Worm (Caenorhabditis elegans) whole organism, L3 larva: ENCODE data around the gene R04F11.2.

Source experiments
- ZK546.5 ChIP-seq: sonication (generic microtip); optimal IDR thresholded peaks from 2 replicates; lab custom pipeline; 2017; ENCODE audit warnings: missing biosample characterization, missing genetic modification characterization
- aly-2 ChIP-seq: fragments of 150-350 bp; optimal IDR thresholded peaks from 2 replicates; lab custom pipeline; 2014; ENCODE audit warnings: missing biosample characterization, missing genetic modification characterization
- ama-1 ChIP-seq: fragments of 150-350 bp; optimal IDR thresholded peaks from 2 replicates; lab custom pipeline; 2018
- ceh-16 ChIP-seq: sonication (generic microtip); optimal IDR thresholded peaks from 2 replicates; lab custom pipeline; 2017; ENCODE audit warnings: missing biosample characterization, missing genetic modification characterization
- ceh-82 ChIP-seq: fragments of 150-350 bp; optimal IDR thresholded peaks from 2 replicates; lab custom pipeline; 2014; ENCODE audit warnings: missing biosample characterization, missing genetic modification characterization
- elt-1 ChIP-seq: fragments of 150-350 bp; optimal IDR thresholded peaks from 2 replicates; lab custom pipeline; 2014; ENCODE audit warnings: missing biosample characterization, missing genetic modification characterization
- elt-2 ChIP-seq: sonication (generic microtip); optimal IDR thresholded peaks from 2 replicates; lab custom pipeline; 2016; ENCODE audit warnings: missing genetic modification reagents, mild to moderate bottlenecking, missing genetic modification characterization, missing compliant biosample characterization
- elt-3 ChIP-seq, 3 experiments: fragments of 150-350 bp in 1 of 3; sonication (generic microtip) in 2 of 3; optimal IDR thresholded peaks; 2 replicates in 2 of 3; 4 replicates in 1 of 3; lab custom pipeline; 2014 to 2017; ENCODE audit warnings: missing biosample characterization in 3 of 3, missing genetic modification characterization in 3 of 3
- eor-1 ChIP-seq, 2 experiments: fragments of 150-350 bp; optimal IDR thresholded peaks; 2 replicates each; lab custom pipeline; 2014 to 2018; ENCODE audit warnings: missing biosample characterization in 2 of 2, missing genetic modification characterization in 2 of 2
- fkh-2 ChIP-seq: fragments of 150-350 bp; optimal IDR thresholded peaks from 2 replicates; lab custom pipeline; 2014; ENCODE audit warnings: missing biosample characterization, missing genetic modification reagents, missing genetic modification characterization
- jun-1 ChIP-seq: fragments of 150-350 bp; optimal IDR thresholded peaks from 2 replicates; lab custom pipeline; 2014; ENCODE audit warnings: missing biosample characterization, missing genetic modification reagents, missing genetic modification characterization
- lsy-12 ChIP-seq: sonication (generic microtip); optimal IDR thresholded peaks from 2 replicates; lab custom pipeline; 2016; ENCODE audit warnings: mild to moderate bottlenecking, missing genetic modification characterization, missing compliant biosample characterization
- mdl-1 ChIP-seq: fragments of 150-350 bp; optimal IDR thresholded peaks from 2 replicates; lab custom pipeline; 2014; ENCODE audit warnings: missing biosample characterization, missing genetic modification characterization
- nhr-12 ChIP-seq: fragments of 150-350 bp; optimal IDR thresholded peaks from 2 replicates; lab custom pipeline; 2014; ENCODE audit warnings: missing biosample characterization, missing genetic modification characterization
- nhr-23 ChIP-seq: fragments of 150-350 bp; optimal IDR thresholded peaks from 2 replicates; lab custom pipeline; 2014; ENCODE audit warnings: missing biosample characterization, missing genetic modification reagents, missing genetic modification characterization
- nhr-237 ChIP-seq: fragments of 150-350 bp; optimal IDR thresholded peaks from 2 replicates; lab custom pipeline; 2014; ENCODE audit warnings: missing biosample characterization, missing genetic modification characterization
- nhr-25 ChIP-seq: sonication (generic microtip); optimal IDR thresholded peaks from 2 replicates; lab custom pipeline; 2017; ENCODE audit warnings: missing biosample characterization, missing genetic modification characterization
- nhr-43 ChIP-seq: sonication (generic microtip); optimal IDR thresholded peaks from 2 replicates; lab custom pipeline; 2016; ENCODE audit warnings: mild to moderate bottlenecking, missing genetic modification characterization, missing compliant biosample characterization; ENCODE audit not compliant: poor library complexity, severe bottlenecking
- nhr-67 ChIP-seq: fragments of 150-350 bp; optimal IDR thresholded peaks from 2 replicates; lab custom pipeline; 2014; ENCODE audit warnings: missing biosample characterization, missing genetic modification characterization
- nhr-76 ChIP-seq: fragments of 150-350 bp; sonication (generic microtip); optimal IDR thresholded peaks from 5 replicates; lab custom pipeline; 2014; ENCODE audit warnings: missing biosample characterization, missing genetic modification characterization
- pha-4 ChIP-seq: fragments of 150-350 bp; optimal IDR thresholded peaks from 2 replicates; lab custom pipeline; 2014; ENCODE audit warnings: missing biosample characterization, missing genetic modification reagents, missing genetic modification characterization
- pqm-1 ChIP-seq: fragments of 150-350 bp; optimal IDR thresholded peaks from 2 replicates; lab custom pipeline; 2017; ENCODE audit warnings: missing biosample characterization, missing genetic modification characterization, inconsistent platforms
- sea-2 ChIP-seq: fragments of 150-350 bp; sonication (generic microtip); optimal IDR thresholded peaks from 4 replicates; lab custom pipeline; 2014; ENCODE audit warnings: missing biosample characterization, missing genetic modification reagents, missing genetic modification characterization
- skn-1 ChIP-seq: fragments of 150-350 bp; optimal IDR thresholded peaks from 2 replicates; lab custom pipeline; 2014; ENCODE audit warnings: missing biosample characterization, missing genetic modification characterization
- tbx-2 ChIP-seq: sonication (generic microtip); optimal IDR thresholded peaks from 2 replicates; lab custom pipeline; 2016; ENCODE audit warnings: mild to moderate bottlenecking, missing genetic modification characterization, missing compliant biosample characterization
- zag-1 ChIP-seq: fragments of 150-350 bp; optimal IDR thresholded peaks from 2 replicates; lab custom pipeline; 2014; ENCODE audit warnings: missing biosample characterization, missing genetic modification characterization
- ztf-4 ChIP-seq: fragments of 150-350 bp; optimal IDR thresholded peaks from 2 replicates; lab custom pipeline; 2014; ENCODE audit warnings: missing biosample characterization, missing genetic modification characterization

R04F11.2 gene

DNA sequence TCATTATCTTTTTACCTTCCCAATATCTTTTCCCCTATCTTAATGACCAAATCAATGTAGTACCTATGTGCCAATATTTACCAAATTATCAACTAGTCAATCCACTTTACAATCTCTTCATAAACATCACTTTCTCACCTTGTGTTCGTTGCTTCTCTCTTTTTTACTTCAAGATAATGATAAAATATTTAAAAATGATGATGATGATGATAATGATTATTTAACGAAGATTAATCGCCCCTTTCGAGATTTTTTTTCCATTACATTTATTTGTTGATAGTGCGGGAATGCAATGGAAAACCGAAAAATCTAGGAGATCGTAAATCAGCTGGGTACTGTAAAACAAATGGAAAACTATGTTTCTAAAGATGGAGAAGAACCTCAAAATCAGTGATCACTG is 24.1 kb upstream of the R04F11.2 start:
- TF ChIP-seq ceh-82 (tag; lab: Kevin White, UChicago) (no peak), nhr-25 (peak; percentile 4), ZK546.5 (tag; lab: Kevin White, UChicago) (no peak), elt-3 (tag; optimal IDR thresholded peaks at IDR 0.05; lab: Kevin White, UChicago) (peak in 2 of 3 experiments; percentile 23 to 49)

DNA sequence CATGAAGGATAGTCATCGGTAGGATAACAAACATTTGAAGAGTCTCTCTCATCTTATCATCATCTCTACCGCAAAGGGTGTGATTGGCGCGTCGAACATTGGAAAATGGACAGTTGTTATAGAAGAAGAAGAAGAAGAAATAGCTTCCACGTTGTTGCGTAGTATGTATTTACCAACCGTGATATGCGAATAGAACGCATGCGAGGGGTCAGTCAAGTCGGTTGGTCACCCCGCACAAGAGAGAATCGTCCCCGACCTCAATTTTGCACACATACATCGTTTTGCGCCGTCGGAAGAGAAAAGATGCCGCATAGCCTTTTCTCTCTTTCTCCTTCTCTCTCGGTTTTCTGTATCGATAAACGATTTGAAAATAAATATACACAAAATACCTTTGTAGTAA is 23.2 kb upstream of the R04F11.2 start:
- TF ChIP-seq elt-2 (tag; lab: Kevin White, UChicago) = no peak
- no peak for TF ChIP-seq nhr-76 (tag; lab: Kevin White, UChicago)
- peak; percentile 80 for TF ChIP-seq nhr-23 (tag; lab: Kevin White, UChicago)
- no peak for TF ChIP-seq fkh-2
- TF ChIP-seq nhr-43 (tag; lab: Kevin White, UChicago) = peak; percentile 2
- TF ChIP-seq nhr-25 = no peak
- TF ChIP-seq, all 47 proteins: peak for 2

DNA sequence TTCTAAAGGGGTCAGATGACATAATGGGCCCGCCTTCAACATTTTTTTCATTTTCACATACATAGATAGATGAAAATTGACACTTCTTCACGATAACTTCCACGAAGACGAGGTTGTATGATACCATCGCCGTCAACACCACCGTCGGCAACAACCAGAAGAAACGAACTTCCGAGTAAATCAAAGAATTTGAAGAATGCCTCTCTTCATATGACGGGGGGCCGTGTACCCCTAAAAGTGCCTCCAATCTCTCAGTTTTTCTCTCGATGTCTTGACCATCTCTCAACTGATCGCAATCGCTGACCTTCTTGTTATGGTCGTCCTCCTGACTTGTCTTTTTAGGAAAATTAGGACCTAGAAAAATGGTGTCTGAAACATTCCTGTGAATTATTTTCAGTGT is 22.7 kb upstream of the R04F11.2 start:
- TF ChIP-seq elt-1 (tag; lab: Kevin White, UChicago) (peak; percentile 28), jun-1 (tag; lab: Kevin White, UChicago) (no peak), pqm-1 (tag; lab: Kevin White, UChicago) (no peak), aly-2 (tag; lab: Kevin White, UChicago) (no peak)

DNA sequence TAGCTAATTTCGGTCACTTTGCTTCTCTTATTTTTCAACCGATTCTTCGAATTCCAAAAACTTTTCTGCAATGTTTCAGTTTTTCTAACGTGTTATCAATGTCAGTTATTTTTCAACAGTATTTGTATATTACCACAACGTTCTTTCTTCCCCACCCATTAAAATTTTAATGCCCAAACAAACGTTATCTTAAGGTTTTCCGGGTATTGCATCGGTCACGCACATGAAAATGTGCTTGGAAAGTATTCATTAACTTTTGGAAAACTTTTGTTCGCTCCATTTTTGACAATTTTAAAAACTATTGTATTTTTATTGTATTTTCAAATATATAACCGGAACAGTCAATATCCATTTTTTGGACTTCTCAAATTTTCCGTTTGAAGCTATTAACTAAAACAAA is 22.1 kb upstream of the R04F11.2 start:
- TF ChIP-seq pqm-1 (tag; lab: Kevin White, UChicago) = peak; percentile 27
- peak; percentile 43 for TF ChIP-seq elt-2 (tag; lab: Kevin White, UChicago)
- no peak for TF ChIP-seq ztf-4
- TF ChIP-seq, all 47 proteins: peak for 2

DNA sequence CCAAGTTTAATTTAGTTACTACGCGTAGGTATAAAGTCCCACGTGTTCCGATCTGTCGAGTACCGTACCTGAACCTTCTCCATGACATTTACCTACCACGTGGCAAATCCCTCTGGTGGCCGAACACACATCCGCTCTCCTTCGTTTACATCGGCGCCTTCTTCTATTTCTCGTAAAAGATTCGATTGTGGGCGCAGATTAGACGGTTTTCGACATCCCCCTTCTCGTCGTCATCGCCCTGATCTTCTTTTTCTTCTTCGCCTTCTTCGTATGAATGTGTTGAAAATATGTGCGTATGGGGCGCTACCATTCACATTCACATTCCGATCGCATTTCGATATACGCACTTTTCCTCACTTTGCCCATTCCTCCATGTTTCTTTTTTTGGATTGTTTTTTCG is 21.4 kb upstream of the R04F11.2 start:
- TF ChIP-seq nhr-12 (tag; lab: Kevin White, UChicago) (no peak), lsy-12 (no peak), eor-1 (tag; optimal IDR thresholded peaks at IDR 0.05; lab: Kevin White, UChicago) (no peak), skn-1 (tag; lab: Kevin White, UChicago) (no peak), nhr-43 (tag; lab: Kevin White, UChicago) (peak; percentile 6), nhr-23 (tag; lab: Kevin White, UChicago) (peak; percentile 5), jun-1 (tag; lab: Kevin White, UChicago) (no peak), tbx-2 (no peak), sea-2 (no peak), nhr-237 (tag; lab: Kevin White, UChicago) (no peak), elt-3 (tag; optimal IDR thresholded peaks at IDR 0.05; lab: Kevin White, UChicago) (no peak), fkh-2 (no peak), ceh-16 (no peak), nhr-25 (peak; percentile 52), mdl-1 (tag; lab: Kevin White, UChicago) (no peak), elt-1 (tag; lab: Kevin White, UChicago) (peak; percentile 16), nhr-67 (tag; lab: Kevin White, UChicago) (no peak)
- TF ChIP-seq, all 47 proteins: peak for 4

DNA sequence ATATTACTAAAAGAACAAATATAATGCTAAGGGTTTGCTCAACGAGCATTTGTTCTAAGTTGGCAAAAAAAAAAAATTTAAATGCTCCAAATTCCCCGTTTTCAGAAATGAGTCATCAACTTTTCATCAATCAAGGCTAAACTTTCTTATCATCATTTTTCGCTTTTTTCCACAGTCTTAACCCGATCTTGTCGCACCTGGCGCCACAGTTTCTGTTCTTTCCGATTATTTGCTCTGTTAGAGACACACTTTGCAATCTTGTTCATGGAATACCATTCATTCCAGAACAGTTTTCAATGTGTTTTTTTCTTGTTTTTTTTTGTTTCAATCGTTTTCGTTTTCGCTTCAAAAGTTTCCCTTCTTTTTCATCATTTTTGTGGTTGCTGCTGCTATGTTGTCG is 20.0 kb upstream of the R04F11.2 start:
- no peak for TF ChIP-seq ztf-4
- peak; percentile 72 for TF ChIP-seq elt-2 (tag; lab: Kevin White, UChicago)
- no peak for TF ChIP-seq zag-1 (tag; lab: Kevin White, UChicago)
- no peak for TF ChIP-seq nhr-25
- TF ChIP-seq ama-1 (lab: Kevin White, UChicago) = peak; percentile 49
- peak; percentile 59 for TF ChIP-seq pqm-1 (tag; lab: Kevin White, UChicago)
- peak; percentile 33 for TF ChIP-seq pha-4 (tag; lab: Kevin White, UChicago)

DNA sequence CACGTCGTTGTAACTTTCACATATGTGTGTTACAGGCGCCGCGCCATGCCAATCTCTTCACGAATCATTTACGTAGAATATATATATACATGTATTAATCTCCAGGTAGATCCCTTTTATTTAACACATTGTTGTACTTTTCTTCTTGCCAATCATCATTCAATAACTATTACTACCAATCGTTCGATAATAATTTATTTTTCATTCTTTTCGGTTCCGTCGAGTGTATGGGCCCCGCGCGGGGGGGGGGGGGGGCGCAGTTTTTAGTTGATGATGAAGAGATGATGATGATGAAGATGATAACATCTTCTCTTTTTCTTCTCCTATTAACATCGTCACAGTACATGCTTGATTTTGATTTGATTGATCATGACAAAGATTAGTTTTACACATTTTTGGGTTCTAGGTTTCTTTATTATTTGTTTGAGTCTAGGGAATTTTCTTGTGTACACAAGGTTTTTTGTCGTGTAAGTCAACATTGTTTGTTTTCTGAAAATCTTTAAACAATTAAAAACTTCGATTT is 18.9 kb upstream of the R04F11.2 start:
- peak; percentile 79 for TF ChIP-seq elt-1 (tag; lab: Kevin White, UChicago)
- TF ChIP-seq pha-4 (tag; lab: Kevin White, UChicago) = peak; percentile 68
- no peak for TF ChIP-seq nhr-43 (tag; lab: Kevin White, UChicago)
- TF ChIP-seq nhr-23 (tag; lab: Kevin White, UChicago) = peak; percentile 23
